Fruit fly (Drosophila melanogaster): ENCODE measurements around the gene Rpt2.

DNA sequence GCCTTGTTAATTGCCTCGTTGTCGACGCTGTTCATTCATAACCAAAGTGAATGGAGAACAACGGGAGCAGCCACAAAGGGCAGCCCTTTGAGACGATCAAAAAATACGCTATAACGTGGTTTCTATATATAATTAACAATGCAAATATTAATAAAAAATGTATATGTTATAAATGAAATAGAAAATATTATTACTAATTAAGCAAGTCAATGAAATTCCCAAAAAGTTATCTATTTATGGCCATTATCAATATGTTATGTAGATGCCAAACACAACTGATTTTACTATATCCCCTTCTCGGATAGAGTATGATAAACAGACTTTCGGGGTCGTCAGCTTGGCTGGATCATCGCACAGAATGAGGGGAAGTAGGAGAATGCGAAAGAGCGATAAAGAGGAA lies 38.1 kb upstream of the Rpt2 start:
- no peak for TF ChIP-seq CG34406 (GFP tag; optimal IDR thresholded peaks at IDR 0.05)
- no peak for TF ChIP-seq CG6854 (GFP tag; optimal IDR thresholded peaks at IDR 0.05)
- no peak for TF ChIP-seq fd59A (GFP tag; optimal IDR thresholded peaks at IDR 0.05)
- TF ChIP-seq Gug (GFP tag; IDR thresholded peaks at IDR 0.05) = no peak
- TF ChIP-seq Hr4 (GFP tag; optimal IDR thresholded peaks at IDR 0.05) = no peak
- no peak for TF ChIP-seq CG15336 (GFP tag; IDR thresholded peaks at IDR 0.05)
- no peak for TF ChIP-seq fkh (GFP tag; optimal IDR thresholded peaks at IDR 0.05)
- TF ChIP-seq CG4318 (GFP tag; optimal IDR thresholded peaks at IDR 0.05) = no peak
- peak; percentile 13 for TF ChIP-seq CG32006 (GFP tag; optimal IDR thresholded peaks at IDR 0.05)
